Worm (Caenorhabditis elegans): ENCODE results near the gene C07H6.2.

Gene C07H6.2

ce11 chrIII:7499421-7499902, 21.3 kb upstream of the C07H6.2 start, which contains the start of the genes C07H6.9 and sap-140 (continued):
- no peak for TF ChIP-seq nhr-237 (tag; optimal IDR thresholded peaks at IDR 0.05)
- no peak for TF ChIP-seq egl-27 (tag; optimal IDR thresholded peaks at IDR 0.05)

ce11 chrIII:7506983-7507382, 13.8 kb upstream of the C07H6.2 start:
- TF ChIP-seq zag-1 (tag; optimal IDR thresholded peaks at IDR 0.05) (no peak), aha-1 (tag) (peak; percentile 70)

ce11 chrIII:7508128-7508635, 12.6 kb upstream of the C07H6.2 start, which contains the start of gene cls-1:
cls-1 (plus strand) TSS chrIII:7508178.
- TF ChIP-seq hlh-11 (tag; optimal IDR thresholded peaks at IDR 0.05), result peak; percentile 34
- no peak for TF ChIP-seq mdt-29 (GFP tag; IDR thresholded peaks at IDR 0.05)
- TF ChIP-seq pqm-1 (tag; optimal IDR thresholded peaks at IDR 0.05), result peak; percentile 16
- no peak for TF ChIP-seq F10B5.3 (tag; optimal IDR thresholded peaks at IDR 0.05)
- no peak for TF ChIP-seq mxl-3 (GFP tag; optimal IDR thresholded peaks at IDR 0.05)
- peak in 1 of 2 experiments; percentile 53 for TF ChIP-seq unc-62 (GFP tag; optimal IDR thresholded peaks at IDR 0.05 in 1 of 2)
- no peak for TF ChIP-seq unc-62 (tag; optimal IDR thresholded peaks at IDR 0.05)
- no peak for TF ChIP-seq dve-1 (tag; optimal IDR thresholded peaks at IDR 0.05; ENCODE audit: insufficient read depth)
- TF ChIP-seq nhr-77 (tag; optimal IDR thresholded peaks at IDR 0.05), result no peak
- TF ChIP-seq mep-1 (tag; optimal IDR thresholded peaks at IDR 0.05), result no peak

- no peak for TF ChIP-seq daf-8 (GFP tag; IDR thresholded peaks at IDR 0.05)
- TF ChIP-seq pqm-1 (tag; optimal IDR thresholded peaks at IDR 0.05), result no peak
- TF ChIP-seq tag-97 (GFP tag; IDR thresholded peaks at IDR 0.05), result no peak
- TF ChIP-seq dmd-9 (GFP tag; IDR thresholded peaks at IDR 0.05), result no peak
- TF ChIP-seq nhr-25 (tag; optimal IDR thresholded peaks at IDR 0.05; ENCODE audit: borderline replicate concordance, insufficient read depth), result no peak
Measured at ce11 chrIII:7518424-7518823, 2.4 kb upstream of the C07H6.2 start, which contains the start of gene clk-2. clk-2 (minus strand) TSS chrIII:7518524.

ce11 chrIII:7521163-7521562, 354 bp downstream of the C07H6.2 start, which contains the start of gene lig-4:
lig-4 (plus strand) TSS chrIII:7521463.
- no peak for TF ChIP-seq daf-12 (tag; optimal IDR thresholded peaks at IDR 0.05)
- no peak for TF ChIP-seq spr-3 (GFP tag; optimal IDR thresholded peaks at IDR 0.05)
- TF ChIP-seq D1046.2 (GFP tag; IDR thresholded peaks at IDR 0.05), result no peak
- TF ChIP-seq fos-1 (tag; optimal IDR thresholded peaks at IDR 0.05), result no peak
- TF ChIP-seq F37D6.2 (tag; optimal IDR thresholded peaks at IDR 0.05), result no peak
- TF ChIP-seq pha-4 (GFP tag; IDR thresholded peaks at IDR 0.05), result no peak
- TF ChIP-seq pha-4 (tag; optimal IDR thresholded peaks at IDR 0.05), result no peak
- TF ChIP-seq lin-29 (GFP tag; IDR thresholded peaks at IDR 0.05), result no peak
- no peak for TF ChIP-seq mxl-2 (GFP tag; conservative IDR thresholded peaks at IDR 0.05)
- TF ChIP-seq zfp-3 (GFP tag; conservative IDR thresholded peaks at IDR 0.05), result no peak
- no peak for TF ChIP-seq cey-2 (tag; optimal IDR thresholded peaks at IDR 0.05; ENCODE audit: borderline replicate concordance, insufficient read depth)
- no peak for TF ChIP-seq mdl-1 (tag; optimal IDR thresholded peaks at IDR 0.05)
- TF ChIP-seq ceh-28 (tag; optimal IDR thresholded peaks at IDR 0.05), result no peak
- TF ChIP-seq ctbp-1 (GFP tag; IDR thresholded peaks at IDR 0.05), result no peak
- TF ChIP-seq egl-43 (GFP tag; IDR thresholded peaks at IDR 0.05), result no peak
- TF ChIP-seq set-16 (GFP tag; IDR thresholded peaks at IDR 0.05), result no peak
- no peak for TF ChIP-seq rbr-2 (tag; optimal IDR thresholded peaks at IDR 0.05)
- no peak for TF ChIP-seq madf-5 (GFP tag; IDR thresholded peaks at IDR 0.05)
- TF ChIP-seq unc-39 (tag; optimal IDR thresholded peaks at IDR 0.05), result no peak
- no peak for TF ChIP-seq dmd-8 (GFP tag; IDR thresholded peaks at IDR 0.05)
